Fruit fly (Drosophila melanogaster): ENCODE measurements around the gene crq.

dm6 chr2L:428380-428989 lies 24.3 kb downstream of the crq start:
- no peak for TF ChIP-seq ey (GFP tag; optimal IDR thresholded peaks at IDR 0.05)
- no peak for TF ChIP-seq Dfd (GFP tag; optimal IDR thresholded peaks at IDR 0.05)
- no peak for TF ChIP-seq psq (GFP tag; optimal IDR thresholded peaks at IDR 0.05)
- no peak for TF ChIP-seq CG32264 (GFP tag; optimal IDR thresholded peaks at IDR 0.05)

Data from whole organism, wandering third instar larva.